Worm (Caenorhabditis elegans): Measurements from ENCODE around the gene eat-3.
A peak's percentile ranks its signal among the peaks of the same experiment; 100 is the strongest.

Gene eat-3

ce11 chrII:9299679-9300078 lies 25.0 kb upstream of the eat-3 start:
- TF ChIP-seq ahr-1 (tag; optimal IDR thresholded peaks at IDR 0.05) (no peak), unc-55 (GFP tag; optimal IDR thresholded peaks at IDR 0.05) (peak; percentile 45)

ce11 chrII:9301065-9301464 lies 23.6 kb upstream of the eat-3 start:
- peak; percentile 13 for TF ChIP-seq unc-55 (GFP tag; optimal IDR thresholded peaks at IDR 0.05)
- TF ChIP-seq elt-2 (tag; optimal IDR thresholded peaks at IDR 0.05): peak; percentile 90
- TF ChIP-seq sox-2 (GFP tag; IDR thresholded peaks at IDR 0.05): no peak

- TF ChIP-seq dmd-4 (tag; optimal IDR thresholded peaks at IDR 0.05; ENCODE audit: borderline replicate concordance): no peak
- TF ChIP-seq odd-2 (tag; optimal IDR thresholded peaks at IDR 0.05): no peak
- no peak for TF ChIP-seq unc-42 (tag; optimal IDR thresholded peaks at IDR 0.05)
- TF ChIP-seq C08G9.2 (tag; optimal IDR thresholded peaks at IDR 0.05): no peak
- no peak for TF ChIP-seq elt-2 (tag; optimal IDR thresholded peaks at IDR 0.05)
- TF ChIP-seq lim-6 (tag; optimal IDR thresholded peaks at IDR 0.05): no peak
- no peak for TF ChIP-seq fkh-10 (GFP tag; optimal IDR thresholded peaks at IDR 0.05)
- no peak for TF ChIP-seq ttx-3 (tag; optimal IDR thresholded peaks at IDR 0.05)
- TF ChIP-seq ceh-31 (tag; optimal IDR thresholded peaks at IDR 0.05): no peak
- TF ChIP-seq pag-3 (tag; optimal IDR thresholded peaks at IDR 0.05; ENCODE audit: borderline replicate concordance): no peak
- TF ChIP-seq hlh-30 (tag; optimal IDR thresholded peaks at IDR 0.05; ENCODE audit: insufficient read depth): no peak
- no peak for TF ChIP-seq tbx-7 (tag; optimal IDR thresholded peaks at IDR 0.05)
- TF ChIP-seq nhr-232 (tag; optimal IDR thresholded peaks at IDR 0.05): no peak
- TF ChIP-seq F13H6.1 (tag; optimal IDR thresholded peaks at IDR 0.05): no peak
- no peak for TF ChIP-seq K02D7.2 (tag; optimal IDR thresholded peaks at IDR 0.05)
- TF ChIP-seq ceh-2 (tag; optimal IDR thresholded peaks at IDR 0.05): no peak
These were observed 21.1 kb upstream of the eat-3 start for ce11 chrII:9303545-9303944.

ce11 chrII:9304849-9305248 lies 19.8 kb upstream of the eat-3 start:
- TF ChIP-seq ceh-31 (tag; optimal IDR thresholded peaks at IDR 0.05) (peak; percentile 3), syd-9 (tag; optimal IDR thresholded peaks at IDR 0.05) (no peak), tbx-2 (tag; optimal IDR thresholded peaks at IDR 0.05) (peak; percentile 5), unc-42 (tag; optimal IDR thresholded peaks at IDR 0.05) (peak; percentile 73)

- TF ChIP-seq hlh-8 (tag; optimal IDR thresholded peaks at IDR 0.05) (no peak), hlh-13 (GFP tag; optimal IDR thresholded peaks at IDR 0.05) (no peak), unc-42 (tag; optimal IDR thresholded peaks at IDR 0.05) (peak; percentile 65), ceh-34 (tag; optimal IDR thresholded peaks at IDR 0.05) (peak; percentile 27), unc-55 (GFP tag; optimal IDR thresholded peaks at IDR 0.05) (peak; percentile 4)
These were observed 19.1 kb upstream of the eat-3 start for ce11 chrII:9305575-9305974.

- TF ChIP-seq lim-6 (tag; optimal IDR thresholded peaks at IDR 0.05): peak; percentile 0
- peak; percentile 94 for TF ChIP-seq unc-42 (tag; optimal IDR thresholded peaks at IDR 0.05)
- TF ChIP-seq rnt-1 (tag; optimal IDR thresholded peaks at IDR 0.05): peak; percentile 56
- no peak for TF ChIP-seq nhr-11 (tag; optimal IDR thresholded peaks at IDR 0.05)
- peak; percentile 91 for TF ChIP-seq unc-55 (GFP tag; optimal IDR thresholded peaks at IDR 0.05)
- TF ChIP-seq zip-5 (tag; optimal IDR thresholded peaks at IDR 0.05): no peak
- TF ChIP-seq fkh-6 (tag; optimal IDR thresholded peaks at IDR 0.05): no peak
- TF ChIP-seq nfya-1 (tag; optimal IDR thresholded peaks at IDR 0.05): peak; percentile 52
- TF ChIP-seq ceh-31 (tag; optimal IDR thresholded peaks at IDR 0.05): peak; percentile 52
- peak; percentile 66 for TF ChIP-seq ceh-14 (tag; optimal IDR thresholded peaks at IDR 0.05)
- peak; percentile 1 for TF ChIP-seq syd-9 (tag; optimal IDR thresholded peaks at IDR 0.05)
These were observed 17.8 kb upstream of the eat-3 start for ce11 chrII:9306835-9307234.

ce11 chrII:9308614-9309046 lies 16.0 kb upstream of the eat-3 start:
- TF ChIP-seq unc-55 (GFP tag; optimal IDR thresholded peaks at IDR 0.05) (peak; percentile 98), hlh-8 (tag; optimal IDR thresholded peaks at IDR 0.05) (no peak), K02D7.2 (tag; optimal IDR thresholded peaks at IDR 0.05) (no peak), nfya-1 (tag; optimal IDR thresholded peaks at IDR 0.05) (peak; percentile 27), ceh-48 (tag; optimal IDR thresholded peaks at IDR 0.05) (no peak), ceh-45 (GFP tag; IDR thresholded peaks at IDR 0.05) (no peak), ref-2 (tag; optimal IDR thresholded peaks at IDR 0.05) (peak; percentile 61), ztf-16 (tag; optimal IDR thresholded peaks at IDR 0.05) (peak; percentile 45), tbx-2 (tag; optimal IDR thresholded peaks at IDR 0.05) (peak; percentile 90), hlh-30 (tag; optimal IDR thresholded peaks at IDR 0.05; ENCODE audit: insufficient read depth) (peak; percentile 13), sox-2 (GFP tag; IDR thresholded peaks at IDR 0.05) (peak; percentile 12; the same call in 1 of the 2 replicates), fkh-6 (tag; optimal IDR thresholded peaks at IDR 0.05) (peak; percentile 6), syd-9 (tag; optimal IDR thresholded peaks at IDR 0.05) (peak; percentile 53), unc-42 (tag; optimal IDR thresholded peaks at IDR 0.05) (peak; percentile 69), ceh-2 (tag; optimal IDR thresholded peaks at IDR 0.05) (peak; percentile 6), ceh-31 (tag; optimal IDR thresholded peaks at IDR 0.05) (peak; percentile 63), unc-86 (tag; optimal IDR thresholded peaks at IDR 0.05) (no peak), ceh-34 (tag; optimal IDR thresholded peaks at IDR 0.05) (peak; percentile 33), tbx-7 (tag; optimal IDR thresholded peaks at IDR 0.05) (peak; percentile 14), sdc-2 (tag; optimal IDR thresholded peaks at IDR 0.05) (peak; percentile 39)

All from whole organism, late embryonic.